Fruit fly (Drosophila melanogaster) whole organism, wandering third instar larva: ENCODE measurements around the gene CG46448.

ENCODE experiments used
- Abd-B ChIP-seq: fragments of >200 bp; optimal IDR thresholded peaks from 2 replicates; lab custom pipeline; 2017; ENCODE audit warnings: missing biosample characterization, missing genetic modification characterization
- CG32264 ChIP-seq: fragments of 200-800 bp; sonication (Bioruptor generic); optimal IDR thresholded peaks from 2 replicates; lab custom pipeline; 2016; ENCODE audit warnings: missing biosample characterization, missing genetic modification characterization
- CG9705 ChIP-seq: fragments of 200-800 bp; sonication (Bioruptor generic); optimal IDR thresholded peaks from 2 replicates; lab custom pipeline; 2018; ENCODE audit warnings: missing biosample characterization, mild to moderate bottlenecking, missing genetic modification characterization
- Dfd ChIP-seq: fragments of >200 bp; optimal IDR thresholded peaks from 2 replicates; lab custom pipeline; 2017; ENCODE audit warnings: missing biosample characterization, missing genetic modification characterization
- Dif ChIP-seq: fragments of 200-275, 200-300 bp; sonication (Bioruptor generic); optimal IDR thresholded peaks from 2 replicates; lab custom pipeline; 2018; ENCODE audit warnings: missing biosample characterization, missing genetic modification characterization; ENCODE audit not compliant: partially characterized antibody
- GATAd ChIP-seq: sonication (Bioruptor generic); optimal IDR thresholded peaks from 2 replicates; lab custom pipeline; 2016; ENCODE audit warnings: missing biosample characterization, missing genetic modification characterization
- HLH106 ChIP-seq: fragments of 200-800 bp; optimal IDR thresholded peaks from 3 replicates; lab custom pipeline; 2019; ENCODE audit warnings: missing biosample characterization, mild to moderate bottlenecking, missing genetic modification characterization, moderate library complexity
- Hnf4 ChIP-seq: fragments of 200-800 bp; sonication (Bioruptor generic); optimal IDR thresholded peaks from 2 replicates; lab custom pipeline; 2016; ENCODE audit warnings: missing biosample characterization, mild to moderate bottlenecking, missing genetic modification characterization
- Hr78 ChIP-seq: fragments of >200 bp; optimal IDR thresholded peaks from 2 replicates; lab custom pipeline; 2017; ENCODE audit warnings: missing biosample characterization, missing genetic modification characterization
- Hr83 ChIP-seq: fragments of 200-300 bp; sonication (Bioruptor generic); optimal IDR thresholded peaks from 2 replicates; lab custom pipeline; 2016; ENCODE audit warnings: missing biosample characterization, mild to moderate bottlenecking, missing genetic modification characterization, moderate library complexity; ENCODE audit not compliant: poor library complexity, severe bottlenecking
- Mio ChIP-seq: sonication (Bioruptor generic); optimal IDR thresholded peaks from 2 replicates; lab custom pipeline; 2016; ENCODE audit warnings: missing biosample characterization, missing genetic modification characterization
- Myc ChIP-seq: fragments of >200 bp; optimal IDR thresholded peaks from 2 replicates; lab custom pipeline; 2017
- N ChIP-seq: fragments of >200 bp; optimal IDR thresholded peaks from 2 replicates; lab custom pipeline; 2018; ENCODE audit warnings: missing biosample characterization, missing external identifiers, missing genetic modification characterization
- Rel ChIP-seq, 2 experiments: fragments of 200-800 bp; sonication (Bioruptor generic) in 1 of 2; optimal IDR thresholded peaks; 2 replicates in 1 of 2; 3 replicates in 1 of 2; lab custom pipeline; 2016 to 2019; ENCODE audit warnings: mild to moderate bottlenecking in 2 of 2, missing biosample characterization in 2 of 2, missing genetic modification characterization in 2 of 2, moderate library complexity in 1 of 2
- Sp1 ChIP-seq: fragments of 200-800 bp; sonication (Bioruptor generic); optimal IDR thresholded peaks from 3 replicates; lab custom pipeline; 2019; ENCODE audit warnings: missing biosample characterization, mild to moderate bottlenecking, missing genetic modification characterization, moderate library complexity
- Vsx2 ChIP-seq: fragments of 200-300, 225-300 bp; sonication (Bioruptor generic); optimal IDR thresholded peaks from 2 replicates; lab custom pipeline; 2018; ENCODE audit warnings: missing biosample characterization, missing genetic modification characterization; ENCODE audit not compliant: partially characterized antibody
- br ChIP-seq: fragments of 200-800 bp; sonication (Bioruptor generic); optimal IDR thresholded peaks from 2 replicates; lab custom pipeline; 2016; ENCODE audit warnings: missing biosample characterization, missing genetic modification characterization
- brk ChIP-seq: fragments of 200-800 bp; sonication (Bioruptor generic); optimal IDR thresholded peaks from 2 replicates; lab custom pipeline; 2016; ENCODE audit warnings: missing biosample characterization, mild to moderate bottlenecking, missing genetic modification characterization
- dmrt93B ChIP-seq: fragments of 200-800 bp; sonication (Bioruptor generic); optimal IDR thresholded peaks from 2 replicates; lab custom pipeline; 2018; ENCODE audit warnings: missing biosample characterization, mild to moderate bottlenecking, missing genetic modification characterization
- dsf ChIP-seq: sonication (Bioruptor generic); optimal IDR thresholded peaks from 2 replicates; lab custom pipeline; 2016; ENCODE audit warnings: missing biosample characterization, missing genetic modification characterization, borderline replicate concordance
- ey ChIP-seq: fragments of 200-800 bp; sonication (Bioruptor generic); optimal IDR thresholded peaks from 2 replicates; lab custom pipeline; 2016; ENCODE audit warnings: missing biosample characterization, missing genetic modification characterization
- foxo ChIP-seq, 2 experiments: fragments of 200-800 bp; sonication (Bioruptor generic); optimal IDR thresholded peaks; 2 replicates in 1 of 2; 3 replicates in 1 of 2; lab custom pipeline; 2016 to 2017; ENCODE audit warnings: missing biosample characterization in 2 of 2, missing genetic modification characterization in 2 of 2
- fru ChIP-seq: fragments of 200-800 bp; sonication (Bioruptor generic); optimal IDR thresholded peaks from 3 replicates; lab custom pipeline; 2016; ENCODE audit warnings: missing biosample characterization, mild to moderate bottlenecking, missing genetic modification characterization
- h ChIP-seq: fragments of 200-800 bp; sonication (Bioruptor generic); optimal IDR thresholded peaks from 3 replicates; lab custom pipeline; 2016; ENCODE audit warnings: missing biosample characterization, mild to moderate bottlenecking, missing genetic modification characterization
- jim ChIP-seq: fragments of 175-275, 200-325 bp; sonication (Bioruptor generic); optimal IDR thresholded peaks from 2 replicates; lab custom pipeline; 2016; ENCODE audit warnings: missing biosample characterization, mild to moderate bottlenecking, missing genetic modification characterization
- lola ChIP-seq: fragments of >200 bp; optimal IDR thresholded peaks from 2 replicates; lab custom pipeline; 2017; ENCODE audit warnings: missing biosample characterization, missing genetic modification characterization
- pan ChIP-seq: fragments of >200 bp; optimal IDR thresholded peaks from 2 replicates; lab custom pipeline; 2017
- psq ChIP-seq: fragments of 200-800 bp; sonication (Bioruptor generic); optimal IDR thresholded peaks from 3 replicates; lab custom pipeline; 2017; ENCODE audit warnings: missing biosample characterization, mild to moderate bottlenecking, missing genetic modification characterization, moderate library complexity
- sage ChIP-seq: fragments of 200-800 bp; sonication (Bioruptor generic); optimal IDR thresholded peaks from 2 replicates; lab custom pipeline; 2016; ENCODE audit warnings: missing biosample characterization, mild to moderate bottlenecking, missing genetic modification characterization
- sv ChIP-seq: fragments of 200-800 bp; sonication (Bioruptor generic); optimal IDR thresholded peaks from 3 replicates; lab custom pipeline; 2016; ENCODE audit warnings: missing biosample characterization, missing genetic modification characterization
- usp ChIP-seq: fragments of >200 bp; optimal IDR thresholded peaks from 2 replicates; lab custom pipeline; 2017; ENCODE audit warnings: missing biosample characterization, missing genetic modification characterization
- woc ChIP-seq: sonication (Bioruptor generic); optimal IDR thresholded peaks from 2 replicates; lab custom pipeline; 2016; ENCODE audit warnings: missing biosample characterization, mild to moderate bottlenecking, missing genetic modification characterization

CG46448 gene

dm6 chr2L:2399897-2400296, 8.4 kb downstream of the CG46448 start, which contains the start of gene VGlut:
TSS of gene VGlut (plus strand) at chr2L:2400295.
- TF ChIP-seq pan (no peak), Rel (GFP tag; optimal IDR thresholded peaks at IDR 0.05; lab: Kevin White, UChicago) (no peak), Rel (tag; optimal IDR thresholded peaks at IDR 0.05; lab: Kevin White, UChicago) (no peak), Mio (GFP tag; lab: Kevin White, UChicago) (no peak), Abd-B (no peak), ey (GFP tag; lab: Kevin White, UChicago) (no peak), psq (GFP tag; lab: Kevin White, UChicago) (no peak), Myc (no peak), dmrt93B (GFP tag; lab: Kevin White, UChicago) (no peak), Hnf4 (no peak), lola (GFP tag; lab: Kevin White, UChicago) (no peak), woc (no peak), jim (no peak), CG32264 (no peak), h (GFP tag; lab: Kevin White, UChicago) (no peak), Vsx2 (no peak), foxo (GFP tag; optimal IDR thresholded peaks at IDR 0.05; lab: Kevin White, UChicago) (no peak), dsf (GFP tag; lab: Kevin White, UChicago) (no peak), Hr83 (GFP tag; lab: Kevin White, UChicago) (no peak), brk (GFP tag; lab: Kevin White, UChicago) (no peak)

dm6 chr2L:2402194-2402593, 10.7 kb downstream of the CG46448 start:
- peak in 1 of 2 experiments; percentile 13 for TF ChIP-seq foxo (GFP tag; optimal IDR thresholded peaks at IDR 0.05; lab: Kevin White, UChicago)
- no peak for TF ChIP-seq CG32264

dm6 chr2L:2404631-2405030, 13.2 kb downstream of the CG46448 start:
- TF ChIP-seq CG32264 (no peak), Dif (GFP tag; lab: Kevin White, UChicago) (no peak), CG9705 (no peak), Dfd (GFP tag; lab: Kevin White, UChicago) (peak; percentile 98), HLH106 (tag; lab: Kevin White, UChicago) (no peak)

- no peak for TF ChIP-seq br (GFP tag; lab: Kevin White, UChicago)
- no peak for TF ChIP-seq CG32264
- TF ChIP-seq foxo (GFP tag; optimal IDR thresholded peaks at IDR 0.05; lab: Kevin White, UChicago): no peak
- no peak for TF ChIP-seq Myc
- no peak for TF ChIP-seq N
- no peak for TF ChIP-seq Rel (GFP tag; optimal IDR thresholded peaks at IDR 0.05; lab: Kevin White, UChicago)
- TF ChIP-seq Rel (tag; optimal IDR thresholded peaks at IDR 0.05; lab: Kevin White, UChicago): no peak
- TF ChIP-seq sv (GFP tag; lab: Kevin White, UChicago): no peak
- no peak for TF ChIP-seq lola (GFP tag; lab: Kevin White, UChicago)
- no peak for TF ChIP-seq usp (GFP tag; lab: Kevin White, UChicago)
- TF ChIP-seq pan: no peak
- no peak for TF ChIP-seq Dfd (GFP tag; lab: Kevin White, UChicago)
- TF ChIP-seq Hr78 (GFP tag; lab: Kevin White, UChicago): no peak
- TF ChIP-seq dsf (GFP tag; lab: Kevin White, UChicago): no peak
- TF ChIP-seq Vsx2: no peak
- no peak for TF ChIP-seq brk (GFP tag; lab: Kevin White, UChicago)
- TF ChIP-seq ey (GFP tag; lab: Kevin White, UChicago): no peak
These were observed 21.6 kb downstream of the CG46448 start for dm6 chr2L:2413093-2413492.

dm6 chr2L:2415109-2415508, 23.6 kb downstream of the CG46448 start, which contains the start of gene CG18641:
TSS of gene CG18641 (minus strand) at chr2L:2415322.
- no peak for TF ChIP-seq Mio (GFP tag; lab: Kevin White, UChicago)
- no peak for TF ChIP-seq Hr78 (GFP tag; lab: Kevin White, UChicago)
- TF ChIP-seq lola (GFP tag; lab: Kevin White, UChicago): no peak
- TF ChIP-seq foxo (GFP tag; optimal IDR thresholded peaks at IDR 0.05; lab: Kevin White, UChicago): no peak
- TF ChIP-seq br (GFP tag; lab: Kevin White, UChicago): no peak
- TF ChIP-seq Sp1 (GFP tag; lab: Kevin White, UChicago): no peak
- no peak for TF ChIP-seq GATAd (GFP tag; lab: Kevin White, UChicago)
- TF ChIP-seq sage: no peak
- no peak for TF ChIP-seq fru
- TF ChIP-seq dmrt93B (GFP tag; lab: Kevin White, UChicago): no peak
